Fruit fly (Drosophila melanogaster) whole organism, adult: ENCODE results near the gene CG9673.

ENCODE experiments used
- CG11617 ChIP-seq: fragments of 200-800 bp; sonication (Bioruptor generic); optimal IDR thresholded peaks from 2 replicates; lab custom pipeline; 2017; ENCODE audit warnings: mild to moderate bottlenecking, missing biosample characterization, missing genetic modification reagents, missing genetic modification characterization
- CG12768 ChIP-seq: fragments of 200-800 bp; sonication (Bioruptor generic); optimal IDR thresholded peaks from 2 replicates; lab custom pipeline; 2017; ENCODE audit warnings: missing biosample characterization, missing genetic modification characterization, mild to moderate bottlenecking, moderate library complexity, missing genetic modification reagents
- CG1620 ChIP-seq: fragments of 200-800 bp; sonication (Bioruptor generic); optimal IDR thresholded peaks from 2 replicates; lab custom pipeline; 2016; ENCODE audit warnings: missing biosample characterization, missing genetic modification characterization
- CG33017 ChIP-seq: fragments of 200-800 bp; sonication (Bioruptor generic); optimal IDR thresholded peaks from 2 replicates; lab custom pipeline; 2018; ENCODE audit warnings: missing biosample characterization, mild to moderate bottlenecking, missing genetic modification characterization, moderate library complexity
- CG5204 ChIP-seq: fragments of 200-800 bp; sonication (Bioruptor generic); optimal IDR thresholded peaks from 2 replicates; lab custom pipeline; 2016; ENCODE audit warnings: missing biosample characterization, missing genetic modification characterization
- CG7045 ChIP-seq: fragments of 200-800 bp; sonication (Bioruptor generic); optimal IDR thresholded peaks from 2 replicates; lab custom pipeline; 2017; ENCODE audit warnings: missing biosample characterization, mild to moderate bottlenecking, missing genetic modification characterization
- CG7101 ChIP-seq: fragments of 200-800 bp; sonication (Bioruptor generic); optimal IDR thresholded peaks from 2 replicates; lab custom pipeline; 2018; ENCODE audit warnings: missing biosample characterization, mild to moderate bottlenecking, missing genetic modification characterization, moderate library complexity
- Clk ChIP-seq: fragments of 200-800 bp; sonication (Bioruptor generic); optimal IDR thresholded peaks from 2 replicates; lab custom pipeline; 2017; ENCODE audit warnings: missing biosample characterization, missing genetic modification characterization
- Crg-1 ChIP-seq: fragments of 200-800 bp; sonication (Bioruptor generic); optimal IDR thresholded peaks from 2 replicates; lab custom pipeline; 2016; ENCODE audit warnings: missing biosample characterization, missing genetic modification characterization
- cic ChIP-seq: fragments of 200-800 bp; sonication (Bioruptor generic); optimal IDR thresholded peaks from 2 replicates; lab custom pipeline; 2017; ENCODE audit warnings: missing biosample characterization, mild to moderate bottlenecking, missing genetic modification characterization, moderate library complexity
- cnc ChIP-seq, 2 experiments: fragments of >200 bp; optimal IDR thresholded peaks; 2 replicates each; lab custom pipeline; 2017
- ovo ChIP-seq: fragments of 200-800 bp; sonication (Bioruptor generic); optimal IDR thresholded peaks from 2 replicates; lab custom pipeline; 2016; ENCODE audit warnings: missing biosample characterization, missing genetic modification characterization
- tj ChIP-seq: fragments of 200-800 bp; sonication (Bioruptor generic); optimal IDR thresholded peaks from 3 replicates; lab custom pipeline; 2017; ENCODE audit warnings: missing biosample characterization, mild to moderate bottlenecking, missing genetic modification characterization, moderate library complexity
- toe ChIP-seq: fragments of 200-800 bp; sonication (Bioruptor generic); optimal IDR thresholded peaks from 2 replicates; lab custom pipeline; 2016; ENCODE audit warnings: missing biosample characterization, missing genetic modification characterization

dm6 chrX:16691440-16691839 is 12.2 kb downstream of the CG9673 start:
- TF ChIP-seq ovo (GFP tag; lab: Kevin White, UChicago), result no peak
- no peak for TF ChIP-seq cnc (optimal IDR thresholded peaks at IDR 0.05; lab: Kevin White, UChicago)
- TF ChIP-seq toe (GFP tag; lab: Kevin White, UChicago), result no peak
- TF ChIP-seq Crg-1, result no peak
- TF ChIP-seq CG12768 (GFP tag; lab: Kevin White, UChicago), result peak; percentile 42
- peak; percentile 6 for TF ChIP-seq tj (GFP tag; lab: Kevin White, UChicago)
- TF ChIP-seq Clk (GFP tag; lab: Kevin White, UChicago), result peak; percentile 19
- peak; percentile 61 for TF ChIP-seq CG33017
- TF ChIP-seq cic (GFP tag; lab: Kevin White, UChicago), result no peak
- TF ChIP-seq CG7045 (GFP tag; lab: Kevin White, UChicago), result peak; percentile 64
- no peak for TF ChIP-seq CG11617 (GFP tag; lab: Kevin White, UChicago)
- no peak for TF ChIP-seq CG1620 (GFP tag; lab: Kevin White, UChicago)
- TF ChIP-seq CG5204 (GFP tag; lab: Kevin White, UChicago), result peak; percentile 54
- peak; percentile 73 for TF ChIP-seq CG7101
